Worm (Caenorhabditis elegans): ENCODE measurements around the gene F42A9.9.

The F42A9.9 gene

ce11 chrIV:8608934-8609333, 29.7 kb downstream of the F42A9.9 start, which contains the start of gene F42A9.6:
TSS of gene F42A9.6 (plus strand) at chrIV:8609234.
- TF ChIP-seq mep-1 (tag; optimal IDR thresholded peaks at IDR 0.05) (no peak), mab-9 (GFP tag; IDR thresholded peaks at IDR 0.05) (no peak), ceh-8 (GFP tag; optimal IDR thresholded peaks at IDR 0.05) (no peak), ceh-88 (GFP tag; IDR thresholded peaks at IDR 0.05) (no peak), nhr-12 (tag; optimal IDR thresholded peaks at IDR 0.05) (no peak), isw-1 (GFP tag; IDR thresholded peaks at IDR 0.05) (no peak), fos-1 (tag; optimal IDR thresholded peaks at IDR 0.05) (no peak)

- TF ChIP-seq C16A3.4 (tag; optimal IDR thresholded peaks at IDR 0.05) (no peak), pag-3 (tag; optimal IDR thresholded peaks at IDR 0.05; ENCODE audit: borderline replicate concordance, insufficient read depth) (no peak), lin-35 (GFP tag; optimal IDR thresholded peaks at IDR 0.05) (no peak), isw-1 (GFP tag; IDR thresholded peaks at IDR 0.05) (no peak), ceh-90 (tag; optimal IDR thresholded peaks at IDR 0.05) (no peak), ceh-63 (GFP tag; optimal IDR thresholded peaks at IDR 0.05) (no peak), tbx-2 (tag; optimal IDR thresholded peaks at IDR 0.05) (no peak), swsn-7 (tag; optimal IDR thresholded peaks at IDR 0.05) (no peak), tlp-1 (tag; optimal IDR thresholded peaks at IDR 0.05) (no peak), snpc-4 (tag; optimal IDR thresholded peaks at IDR 0.05) (no peak), efl-3 (GFP tag; optimal IDR thresholded peaks at IDR 0.05) (no peak), hlh-4 (tag; optimal IDR thresholded peaks at IDR 0.05) (no peak), lin-15B (tag; optimal IDR thresholded peaks at IDR 0.05) (no peak), nhr-47 (tag; optimal IDR thresholded peaks at IDR 0.05) (no peak)
Measured at ce11 chrIV:8608204-8608603, 30.5 kb downstream of the F42A9.9 start.

ce11 chrIV:8605217-8605616, 33.4 kb downstream of the F42A9.9 start:
- TF ChIP-seq nhr-71 (tag; optimal IDR thresholded peaks at IDR 0.05) (peak; percentile 89), nhr-19 (GFP tag; conservative IDR thresholded peaks at IDR 0.05) (peak; percentile 66), snpc-4 (tag; optimal IDR thresholded peaks at IDR 0.05) (no peak), lsy-2 (tag; optimal IDR thresholded peaks at IDR 0.05) (peak; percentile 59 to 71), alr-1 (tag; optimal IDR thresholded peaks at IDR 0.05; ENCODE audit: borderline replicate concordance) (no peak), lin-14 (GFP tag; optimal IDR thresholded peaks at IDR 0.05) (peak; percentile 79), rnt-1 (tag; optimal IDR thresholded peaks at IDR 0.05) (peak; percentile 43), unc-98 (GFP tag; IDR thresholded peaks at IDR 0.05) (0 out of 2 replicates have a peak, but pooled peaks have one; percentile 10), snu-23 (GFP tag; optimal IDR thresholded peaks at IDR 0.05) (peak; percentile 57), efl-1 (optimal IDR thresholded peaks at IDR 0.05) (peak in 1 of 2 experiments; percentile 20), efl-1 (GFP tag; optimal IDR thresholded peaks at IDR 0.05 in 1 of 2) (no peak), nhr-28 (tag; optimal IDR thresholded peaks at IDR 0.05) (no peak), aly-2 (tag; optimal IDR thresholded peaks at IDR 0.05) (no peak), tbx-2 (tag; optimal IDR thresholded peaks at IDR 0.05) (peak; percentile 20), mef-2 (tag; optimal IDR thresholded peaks at IDR 0.05) (peak; percentile 80), nhr-11 (tag; optimal IDR thresholded peaks at IDR 0.05) (peak; percentile 45), nhr-76 (tag; optimal IDR thresholded peaks at IDR 0.05) (no peak), pax-3 (tag; optimal IDR thresholded peaks at IDR 0.05) (no peak), swsn-7 (tag; optimal IDR thresholded peaks at IDR 0.05) (peak; percentile 4), isw-1 (GFP tag; IDR thresholded peaks at IDR 0.05) (no peak), efl-3 (GFP tag; optimal IDR thresholded peaks at IDR 0.05) (no peak), nhr-20 (tag; optimal IDR thresholded peaks at IDR 0.05) (peak; percentile 50), nhr-90 (tag; optimal IDR thresholded peaks at IDR 0.05; ENCODE audit: poor library complexity) (no peak), lir-3 (tag; optimal IDR thresholded peaks at IDR 0.05; ENCODE audit: poor library complexity) (no peak), F16B12.6 (tag; optimal IDR thresholded peaks at IDR 0.05) (no peak), lin-39 (tag; optimal IDR thresholded peaks at IDR 0.05) (peak; percentile 44), pqm-1 (tag; optimal IDR thresholded peaks at IDR 0.05) (no peak), nhr-47 (tag; optimal IDR thresholded peaks at IDR 0.05) (peak; percentile 26)
